Fruit fly (Drosophila melanogaster): Measurements from ENCODE around the gene CG3708.

The CG3708 gene

dm6 chrX:900725-901345, 29.1 kb downstream of the CG3708 start (continued):
- peak; percentile 97 for TF ChIP-seq grau (tag; optimal IDR thresholded peaks at IDR 0.05)
- no peak for TF ChIP-seq crol (GFP tag; IDR thresholded peaks at IDR 0.05)
- TF ChIP-seq CG10959 (GFP tag; IDR thresholded peaks at IDR 0.05): peak; percentile 48
- peak; percentile 67; the same call in 1 of the 3 replicates for TF ChIP-seq CG11456 (GFP tag; IDR thresholded peaks at IDR 0.05)
- peak; percentile 26 for TF ChIP-seq Vsx1 (GFP tag; optimal IDR thresholded peaks at IDR 0.05)
- TF ChIP-seq Ptx1 (GFP tag; IDR thresholded peaks at IDR 0.05): peak; percentile 89
- TF ChIP-seq CG16863 (GFP tag; optimal IDR thresholded peaks at IDR 0.05): peak; percentile 60
- TF ChIP-seq zfh2 (GFP tag; optimal IDR thresholded peaks at IDR 0.05): peak; percentile 70
- 0 out of 2 replicates have a peak, but pooled peaks have one; percentile 23 for TF ChIP-seq Poxn (GFP tag; IDR thresholded peaks at IDR 0.05)
- TF ChIP-seq Adf1 (GFP tag; IDR thresholded peaks at IDR 0.05): peak; percentile 33; the same call in 1 of the 2 replicates
- peak; percentile 60 for TF ChIP-seq Rx (GFP tag; IDR thresholded peaks at IDR 0.05)
- TF ChIP-seq so (GFP tag; IDR thresholded peaks at IDR 0.05): peak; percentile 36; the same call in 1 of the 3 replicates
- no peak for TF ChIP-seq aop (GFP tag; IDR thresholded peaks at IDR 0.05)
- peak; percentile 76 for TF ChIP-seq CG32772 (GFP tag; IDR thresholded peaks at IDR 0.05)
- peak; percentile 73 for TF ChIP-seq Aef1 (GFP tag; IDR thresholded peaks at IDR 0.05)
- TF ChIP-seq CG1024 (GFP tag; IDR thresholded peaks at IDR 0.05): peak; percentile 66
- peak; percentile 44 for TF ChIP-seq run (tag; optimal IDR thresholded peaks at IDR 0.05)
- TF ChIP-seq wek (GFP tag; optimal IDR thresholded peaks at IDR 0.05): peak; percentile 53
- no peak for TF ChIP-seq vnd (GFP tag; IDR thresholded peaks at IDR 0.05; ENCODE audit: partially characterized antibody)
- TF ChIP-seq CG11093 (GFP tag; IDR thresholded peaks at IDR 0.05): peak; percentile 42; the same call in 1 of the 3 replicates
- peak; percentile 51 for TF ChIP-seq CG1233 (GFP tag; optimal IDR thresholded peaks at IDR 0.05)
- peak; percentile 95 for TF ChIP-seq row (GFP tag; IDR thresholded peaks at IDR 0.05)
- peak; percentile 85 for TF ChIP-seq ci (GFP tag; IDR thresholded peaks at IDR 0.05)
- peak; percentile 58 for TF ChIP-seq CG12744 (GFP tag; optimal IDR thresholded peaks at IDR 0.05)
- TF ChIP-seq schlank (tag; optimal IDR thresholded peaks at IDR 0.05): peak; percentile 47
- peak; percentile 58 for TF ChIP-seq CG1602 (GFP tag; optimal IDR thresholded peaks at IDR 0.05)
- TF ChIP-seq az2 (GFP tag; optimal IDR thresholded peaks at IDR 0.05): peak; percentile 82
- peak; percentile 39 for TF ChIP-seq CG13123 (GFP tag; optimal IDR thresholded peaks at IDR 0.05)
- TF ChIP-seq grn (GFP tag; optimal IDR thresholded peaks at IDR 0.05): no peak
- TF ChIP-seq cato (GFP tag; optimal IDR thresholded peaks at IDR 0.05; ENCODE audit: borderline replicate concordance): peak; percentile 60
- TF ChIP-seq CG34422 (GFP tag; IDR thresholded peaks at IDR 0.05): peak; percentile 72; the same call in 2 of the 3 replicates
- TF ChIP-seq CG9727 (GFP tag; optimal IDR thresholded peaks at IDR 0.05): peak; percentile 59
- TF ChIP-seq Ada2b (GFP tag; IDR thresholded peaks at IDR 0.05): peak; percentile 83
- TF ChIP-seq CoRest (tag; optimal IDR thresholded peaks at IDR 0.05): peak; percentile 79
- TF ChIP-seq da (GFP tag; optimal IDR thresholded peaks at IDR 0.05): peak; percentile 29
- peak; percentile 64 for TF ChIP-seq CG11696 (GFP tag; IDR thresholded peaks at IDR 0.05)
- TF ChIP-seq CG8765 (GFP tag; IDR thresholded peaks at IDR 0.05): peak; percentile 44; the same call in 1 of the 2 replicates
- peak; percentile 53 for TF ChIP-seq salm (tag; optimal IDR thresholded peaks at IDR 0.05)

- TF ChIP-seq CG31441 (GFP tag; IDR thresholded peaks at IDR 0.05) (no peak), chinmo (GFP tag; IDR thresholded peaks at IDR 0.05; ENCODE audit: partially characterized antibody) (0 out of 4 replicates have a peak, but pooled peaks have one; percentile 74), fd96Cb (tag; optimal IDR thresholded peaks at IDR 0.05) (no peak), Vsx1 (GFP tag; optimal IDR thresholded peaks at IDR 0.05) (peak; percentile 57), CG12769 (tag; optimal IDR thresholded peaks at IDR 0.05) (peak; percentile 11), Drgx (GFP tag; IDR thresholded peaks at IDR 0.05) (0 out of 2 replicates have a peak, but pooled peaks have one; percentile 21), D19A (tag; optimal IDR thresholded peaks at IDR 0.05) (peak; percentile 55), abd-A (tag; optimal IDR thresholded peaks at IDR 0.05) (peak; percentile 15), CG2120 (GFP tag; optimal IDR thresholded peaks at IDR 0.05) (no peak)
Measured at dm6 chrX:899407-900050, 30.4 kb downstream of the CG3708 start.
